Worm (Caenorhabditis elegans) whole organism, mixed stage, embryonic: ENCODE data around the gene F28H6.7.

Experiments used
- M03D4.4 ChIP-seq: sonication (generic microtip); optimal IDR thresholded peaks from 2 replicates; lab custom pipeline; 2017; ENCODE audit warnings: mild to moderate bottlenecking, missing genetic modification characterization, missing compliant biosample characterization
- bed-3 ChIP-seq: fragments of 200-800 bp; sonication (Bioruptor generic); optimal IDR thresholded peaks from 3 replicates; lab custom pipeline; 2018; ENCODE audit warnings: mild to moderate bottlenecking, missing genetic modification characterization, moderate library complexity, missing compliant biosample characterization
- ceh-39 ChIP-seq: fragments of 150-350 bp; optimal IDR thresholded peaks from 2 replicates; lab custom pipeline; 2014; ENCODE audit warnings: missing biosample characterization, missing genetic modification characterization
- ceh-43 ChIP-seq: fragments of 200-800 bp; sonication (Bioruptor generic); optimal IDR thresholded peaks from 2 replicates; lab custom pipeline; 2018; ENCODE audit warnings: mild to moderate bottlenecking, missing genetic modification characterization, moderate library complexity, missing compliant biosample characterization
- ceh-83 ChIP-seq: fragments of 200-800 bp; sonication (Bioruptor generic); optimal IDR thresholded peaks from 2 replicates; lab custom pipeline; 2018; ENCODE audit warnings: mild to moderate bottlenecking, missing genetic modification characterization, missing compliant biosample characterization
- ces-1 ChIP-seq: fragments of 150-350 bp; optimal IDR thresholded peaks from 2 replicates; lab custom pipeline; 2014; ENCODE audit warnings: missing biosample characterization, missing genetic modification reagents, missing genetic modification characterization
- drap-1 ChIP-seq: fragments of 200-800 bp; sonication (Bioruptor generic); optimal IDR thresholded peaks from 3 replicates; lab custom pipeline; 2018; ENCODE audit warnings: mild to moderate bottlenecking, missing genetic modification characterization, missing compliant biosample characterization
- elt-1 ChIP-seq: sonication (generic microtip); optimal IDR thresholded peaks from 2 replicates; lab custom pipeline; 2017; ENCODE audit warnings: missing genetic modification characterization, mild to moderate bottlenecking, missing compliant biosample characterization, antibody characterized with exemption, moderate library complexity, borderline replicate concordance; ENCODE audit not compliant: insufficient read depth
- elt-3 ChIP-seq: fragments of 150-350 bp; optimal IDR thresholded peaks from 2 replicates; lab custom pipeline; 2014; ENCODE audit warnings: missing biosample characterization, missing genetic modification characterization
- flh-1 ChIP-seq: fragments of 200-800 bp; sonication (Bioruptor generic); optimal IDR thresholded peaks from 2 replicates; lab custom pipeline; 2018; ENCODE audit warnings: mild to moderate bottlenecking, missing genetic modification characterization, moderate library complexity, missing compliant biosample characterization
- ham-2 ChIP-seq: fragments of 200-800 bp; sonication (Bioruptor generic); optimal IDR thresholded peaks from 2 replicates; lab custom pipeline; 2018; ENCODE audit warnings: mild to moderate bottlenecking, missing genetic modification characterization, missing compliant biosample characterization
- hlh-1 ChIP-seq: fragments of 150-350 bp; optimal IDR thresholded peaks from 2 replicates; lab custom pipeline; 2014; ENCODE audit warnings: missing biosample characterization, missing genetic modification reagents, missing genetic modification characterization
- lin-32 ChIP-seq: fragments of 200-800 bp; sonication (Bioruptor generic); optimal IDR thresholded peaks from 2 replicates; lab custom pipeline; 2018; ENCODE audit warnings: mild to moderate bottlenecking, missing genetic modification characterization, missing compliant biosample characterization
- lsy-2 ChIP-seq: fragments of 150-350 bp; optimal IDR thresholded peaks from 2 replicates; lab custom pipeline; 2014; ENCODE audit warnings: missing biosample characterization, missing genetic modification characterization
- mab-5 ChIP-seq: fragments of 150-350 bp; optimal IDR thresholded peaks from 2 replicates; lab custom pipeline; 2014; ENCODE audit warnings: missing biosample characterization, missing genetic modification characterization
- mep-1 ChIP-seq: fragments of 150-350 bp; optimal IDR thresholded peaks from 2 replicates; lab custom pipeline; 2017; ENCODE audit warnings: missing biosample characterization, missing genetic modification reagents, missing genetic modification characterization, inconsistent platforms
- mls-2 ChIP-seq: sonication (generic microtip); optimal IDR thresholded peaks from 2 replicates; lab custom pipeline; 2016; ENCODE audit warnings: mild to moderate bottlenecking, missing genetic modification characterization, moderate library complexity, missing compliant biosample characterization
- nhr-12 ChIP-seq: fragments of 150-350 bp; optimal IDR thresholded peaks from 2 replicates; lab custom pipeline; 2014; ENCODE audit warnings: missing biosample characterization, missing genetic modification characterization
- nhr-2 ChIP-seq: fragments of 150-350 bp; optimal IDR thresholded peaks from 2 replicates; lab custom pipeline; 2014; ENCODE audit warnings: missing biosample characterization, missing genetic modification characterization
- nhr-237 ChIP-seq: fragments of 150-350 bp; optimal IDR thresholded peaks from 2 replicates; lab custom pipeline; 2014; ENCODE audit warnings: missing biosample characterization, missing genetic modification characterization
- nhr-28 ChIP-seq: fragments of 150-350 bp; optimal IDR thresholded peaks from 2 replicates; lab custom pipeline; 2014; ENCODE audit warnings: missing biosample characterization, missing genetic modification characterization
- nhr-76 ChIP-seq: sonication (generic microtip); optimal IDR thresholded peaks from 2 replicates; lab custom pipeline; 2017; ENCODE audit warnings: missing biosample characterization, missing genetic modification characterization
- pha-4 ChIP-seq: fragments of 150-350 bp; optimal IDR thresholded peaks from 2 replicates; lab custom pipeline; 2018; ENCODE audit warnings: missing biosample characterization, missing genetic modification reagents, missing genetic modification characterization
- snpc-4 ChIP-seq: fragments of 150-350 bp; optimal IDR thresholded peaks from 2 replicates; lab custom pipeline; 2014; ENCODE audit warnings: missing biosample characterization, missing genetic modification characterization
- sptf-1 ChIP-seq: sonication (generic microtip); optimal IDR thresholded peaks from 2 replicates; lab custom pipeline; 2017; ENCODE audit warnings: mild to moderate bottlenecking, missing genetic modification characterization, moderate library complexity, missing compliant biosample characterization
- tbx-8 ChIP-seq: fragments of 200-800 bp; sonication (Bioruptor generic); optimal IDR thresholded peaks from 2 replicates; lab custom pipeline; 2018; ENCODE audit warnings: mild to moderate bottlenecking, missing genetic modification characterization, moderate library complexity, missing compliant biosample characterization
- unc-120 ChIP-seq: sonication (generic microtip); optimal IDR thresholded peaks from 2 replicates; lab custom pipeline; 2017; ENCODE audit warnings: missing genetic modification characterization, missing compliant biosample characterization; ENCODE audit not compliant: poor library complexity, severe bottlenecking
- unc-39 ChIP-seq: fragments of 150-350 bp; optimal IDR thresholded peaks from 2 replicates; lab custom pipeline; 2014; ENCODE audit warnings: missing biosample characterization, missing genetic modification characterization
- unc-62 ChIP-seq: fragments of 150-350 bp; optimal IDR thresholded peaks from 2 replicates; lab custom pipeline; 2014; ENCODE audit warnings: missing biosample characterization, missing genetic modification reagents, missing genetic modification characterization
- zip-8 ChIP-seq: fragments of 150-350 bp; optimal IDR thresholded peaks from 2 replicates; lab custom pipeline; 2014; ENCODE audit warnings: missing biosample characterization, missing genetic modification characterization
- ztf-11 ChIP-seq: fragments of 150-350 bp; optimal IDR thresholded peaks from 2 replicates; lab custom pipeline; 2014; ENCODE audit warnings: missing biosample characterization, missing genetic modification characterization

The F28H6.7 gene

ce11 chrX:14070950-14071349 is 45.0 kb upstream of the F28H6.7 start, which contains the start of gene C33G3.4:
Gene C33G3.4, plus strand, starts transcription at chrX:14071162.
- no peak for TF ChIP-seq flh-1 (GFP tag; lab: Kevin White, UChicago)
- TF ChIP-seq nhr-2 (tag; lab: Kevin White, UChicago): no peak
- no peak for TF ChIP-seq drap-1 (GFP tag; lab: Kevin White, UChicago)
- no peak for TF ChIP-seq mls-2
- TF ChIP-seq, all 35 proteins: peak for 0

- TF ChIP-seq lin-32 (GFP tag; lab: Kevin White, UChicago) (no peak), mab-5 (tag; lab: Kevin White, UChicago) (no peak), snpc-4 (tag; lab: Kevin White, UChicago) (no peak), zip-8 (no peak), unc-62 (GFP tag; lab: Kevin White, UChicago) (no peak), nhr-2 (tag; lab: Kevin White, UChicago) (no peak), flh-1 (GFP tag; lab: Kevin White, UChicago) (no peak), ces-1 (no peak)
Observed at ce11 chrX:14078574-14078973, 37.3 kb upstream of the F28H6.7 start, which contains the start of gene C33G3.5. Gene C33G3.5, minus strand, starts transcription at chrX:14078674.

- TF ChIP-seq lsy-2 (tag; lab: Kevin White, UChicago) (no peak), nhr-28 (tag; lab: Kevin White, UChicago) (no peak), bed-3 (GFP tag; lab: Kevin White, UChicago) (no peak), hlh-1 (tag; lab: Kevin White, UChicago) (peak; percentile 16), unc-39 (tag; lab: Kevin White, UChicago) (no peak)
Observed at ce11 chrX:14084230-14084629, 31.7 kb upstream of the F28H6.7 start, which contains the start of gene C33G3.6. Gene C33G3.6, minus strand, starts transcription at chrX:14084330.

- TF ChIP-seq nhr-12 (tag; lab: Kevin White, UChicago) (no peak), ham-2 (GFP tag; lab: Kevin White, UChicago) (no peak), ceh-43 (GFP tag; lab: Kevin White, UChicago) (no peak)
Observed at ce11 chrX:14085208-14085607, 30.7 kb upstream of the F28H6.7 start, which contains the start of gene F16B12.1. Gene F16B12.1, plus strand, starts transcription at chrX:14085508.

- TF ChIP-seq snpc-4 (tag; lab: Kevin White, UChicago): no peak
- no peak for TF ChIP-seq mls-2
- TF ChIP-seq nhr-76: no peak
- no peak for TF ChIP-seq ztf-11 (tag; lab: Kevin White, UChicago)
- TF ChIP-seq sptf-1: no peak
- no peak for TF ChIP-seq lin-32 (GFP tag; lab: Kevin White, UChicago)
- TF ChIP-seq ham-2 (GFP tag; lab: Kevin White, UChicago): no peak
- no peak for TF ChIP-seq unc-39 (tag; lab: Kevin White, UChicago)
- TF ChIP-seq tbx-8 (GFP tag; lab: Kevin White, UChicago): no peak
- TF ChIP-seq bed-3 (GFP tag; lab: Kevin White, UChicago): no peak
- no peak for TF ChIP-seq nhr-28 (tag; lab: Kevin White, UChicago)
- TF ChIP-seq pha-4 (tag; lab: Kevin White, UChicago): no peak
- no peak for TF ChIP-seq nhr-12 (tag; lab: Kevin White, UChicago)
- no peak for TF ChIP-seq ces-1
Observed at ce11 chrX:14090089-14090488, 25.8 kb upstream of the F28H6.7 start, which contains the start of gene dsl-4. Gene dsl-4, plus strand, starts transcription at chrX:14090389.

ce11 chrX:14090990-14091389 is 24.9 kb upstream of the F28H6.7 start:
- TF ChIP-seq unc-120 (tag; lab: Kevin White, UChicago) (no peak), lin-32 (GFP tag; lab: Kevin White, UChicago) (no peak), tbx-8 (GFP tag; lab: Kevin White, UChicago) (no peak)

- TF ChIP-seq nhr-2 (tag; lab: Kevin White, UChicago): no peak
- peak; percentile 14 for TF ChIP-seq pha-4 (tag; lab: Kevin White, UChicago)
Observed at ce11 chrX:14098618-14099118, 17.2 kb upstream of the F28H6.7 start, which contains the start of gene F16B12.4. Gene F16B12.4, minus strand, starts transcription at chrX:14098668.

ce11 chrX:14101986-14102385 is 13.9 kb upstream of the F28H6.7 start, which contains the start of gene F16B12.6:
Gene F16B12.6, plus strand, starts transcription at chrX:14102316.
- no peak for TF ChIP-seq mab-5 (tag; lab: Kevin White, UChicago)
- peak; percentile 86 for TF ChIP-seq mep-1 (tag; lab: Kevin White, UChicago)
- TF ChIP-seq ham-2 (GFP tag; lab: Kevin White, UChicago): no peak
- TF ChIP-seq hlh-1 (tag; lab: Kevin White, UChicago): peak; percentile 75
- TF ChIP-seq nhr-2 (tag; lab: Kevin White, UChicago): peak; percentile 58
- peak; percentile 26 for TF ChIP-seq mls-2
- peak; percentile 26 for TF ChIP-seq tbx-8 (GFP tag; lab: Kevin White, UChicago)
- TF ChIP-seq ceh-83 (GFP tag; lab: Kevin White, UChicago): no peak
- TF ChIP-seq unc-62 (GFP tag; lab: Kevin White, UChicago): peak; percentile 52
- peak; percentile 15 for TF ChIP-seq drap-1 (GFP tag; lab: Kevin White, UChicago)
- TF ChIP-seq unc-120 (tag; lab: Kevin White, UChicago): peak; percentile 32
- no peak for TF ChIP-seq bed-3 (GFP tag; lab: Kevin White, UChicago)
- peak; percentile 57 for TF ChIP-seq nhr-237 (tag; lab: Kevin White, UChicago)
- TF ChIP-seq nhr-28 (tag; lab: Kevin White, UChicago): no peak
- TF ChIP-seq snpc-4 (tag; lab: Kevin White, UChicago): no peak
- TF ChIP-seq elt-3 (tag; lab: Kevin White, UChicago): no peak
- peak; percentile 93 for TF ChIP-seq pha-4 (tag; lab: Kevin White, UChicago)
- TF ChIP-seq M03D4.4: peak; percentile 21
- peak; percentile 72 for TF ChIP-seq lsy-2 (tag; lab: Kevin White, UChicago)
- TF ChIP-seq ceh-39 (tag; lab: Kevin White, UChicago): peak; percentile 94
- TF ChIP-seq elt-1 (tag; lab: Kevin White, UChicago): no peak
- TF ChIP-seq ces-1: peak; percentile 39
- peak; percentile 65 for TF ChIP-seq sptf-1
